Fruit fly (Drosophila melanogaster) whole organism, embryonic: ENCODE measurements around the gene CG10376.

Experiments
- Asciz ChIP-seq: fragments of 200-800 bp; sonication (Bioruptor generic); optimal IDR thresholded peaks from 2 replicates; lab custom pipeline; 2017; ENCODE audit warnings: missing biosample characterization, mild to moderate bottlenecking, missing genetic modification characterization, missing genetic modification reagents
- Awh ChIP-seq: fragments of 200-800 bp; sonication (Bioruptor generic); IDR thresholded peaks from 2 replicates; pipeline ENCODE4, ENCODE4 v1.3.6; 2022; ENCODE audit warnings: missing biosample characterization, missing genetic modification characterization
- CG12942 ChIP-seq: fragments of 200-800 bp; sonication (Bioruptor generic); optimal IDR thresholded peaks from 3 replicates; lab custom pipeline; 2016; ENCODE audit warnings: missing biosample characterization, missing genetic modification characterization
- CG13894 ChIP-seq: fragments of 200-800 bp; sonication (Bioruptor generic); optimal IDR thresholded peaks from 3 replicates; lab custom pipeline; 2018; ENCODE audit warnings: missing biosample characterization, mild to moderate bottlenecking, missing genetic modification characterization, moderate library complexity
- CG1603 ChIP-seq: fragments of 200-800 bp; sonication (Bioruptor generic); optimal IDR thresholded peaks from 2 replicates; lab custom pipeline; 2019; ENCODE audit warnings: missing biosample characterization, mild to moderate bottlenecking, missing genetic modification characterization, moderate library complexity
- CG2199 ChIP-seq: fragments of 200-800 bp; sonication (Bioruptor generic); IDR thresholded peaks from 3 replicates; pipeline ENCODE4 v1.3.6; 2022; ENCODE audit warnings: missing biosample characterization, missing genetic modification characterization
- CG30431 ChIP-seq: fragments of 200-800 bp; sonication (Bioruptor generic); optimal IDR thresholded peaks from 2 replicates; lab custom pipeline; 2017; ENCODE audit warnings: missing biosample characterization, missing genetic modification characterization
- CG3163 ChIP-seq: fragments of 200-800 bp; sonication (Bioruptor generic); optimal IDR thresholded peaks from 3 replicates; lab custom pipeline; 2016; ENCODE audit warnings: missing biosample characterization, missing genetic modification characterization
- CG34376 ChIP-seq: fragments of 200-800 bp; sonication (Bioruptor generic); optimal IDR thresholded peaks from 2 replicates; lab custom pipeline; 2018; ENCODE audit warnings: missing biosample characterization, mild to moderate bottlenecking, missing genetic modification characterization
- CG3726 ChIP-seq: fragments of 200-800 bp; sonication (Bioruptor generic); IDR thresholded peaks from 3 replicates; pipeline ENCODE4, ENCODE4 v1.3.6; 2022; ENCODE audit warnings: missing biosample characterization, missing genetic modification characterization
- CG4617 ChIP-seq: fragments of 200-800 bp; sonication (Bioruptor generic); optimal IDR thresholded peaks from 3 replicates; lab custom pipeline; 2016; ENCODE audit warnings: missing biosample characterization, missing genetic modification characterization, borderline replicate concordance
- CG5180 ChIP-seq: fragments of 200-800 bp; sonication (Bioruptor generic); optimal IDR thresholded peaks from 3 replicates; lab custom pipeline; 2017; ENCODE audit warnings: missing biosample characterization, missing genetic modification characterization, mild to moderate bottlenecking, moderate library complexity, missing genetic modification reagents
- CG6175 ChIP-seq: fragments of 200-800 bp; sonication (Bioruptor generic); IDR thresholded peaks from 3 replicates; pipeline ENCODE4 v1.3.6; 2022; ENCODE audit warnings: missing biosample characterization, missing genetic modification characterization
- CG9817 ChIP-seq: fragments of 200-800 bp; sonication (Bioruptor generic); optimal IDR thresholded peaks from 2 replicates; lab custom pipeline; 2018; ENCODE audit warnings: missing biosample characterization, mild to moderate bottlenecking, missing genetic modification characterization, moderate library complexity
- CTCF ChIP-seq: fragments of 200-800 bp; sonication (Bioruptor generic); optimal IDR thresholded peaks from 2 replicates; lab custom pipeline; 2017; ENCODE audit warnings: missing biosample characterization, mild to moderate bottlenecking, missing genetic modification characterization, moderate library complexity
- Camta ChIP-seq: fragments of 200-800 bp; sonication (Bioruptor generic); optimal IDR thresholded peaks from 2 replicates; lab custom pipeline; 2016; ENCODE audit warnings: missing biosample characterization, missing genetic modification characterization
- CoRest ChIP-seq: fragments of 200-800 bp; sonication (Bioruptor generic); optimal IDR thresholded peaks from 3 replicates; lab custom pipeline; 2018; ENCODE audit warnings: missing biosample characterization, mild to moderate bottlenecking, missing genetic modification characterization, moderate library complexity
- Deaf1 ChIP-seq: fragments of 200-800 bp; optimal IDR thresholded peaks from 3 replicates; lab custom pipeline; 2019; ENCODE audit warnings: missing biosample characterization, mild to moderate bottlenecking, missing genetic modification characterization, moderate library complexity
- Dip2 ChIP-seq: fragments of 200-800 bp; sonication (Bioruptor generic); IDR thresholded peaks from 2 replicates; pipeline ENCODE4 v1.3.6; 2022; ENCODE audit warnings: missing biosample characterization, missing genetic modification characterization
- H15 ChIP-seq: fragments of 200-800 bp; sonication (Bioruptor generic); IDR thresholded peaks from 3 replicates; pipeline ENCODE4 v1.3.6; 2022; ENCODE audit warnings: missing biosample characterization, missing genetic modification characterization
- Hr3 ChIP-seq: fragments of 200-800 bp; sonication (Bioruptor generic); optimal IDR thresholded peaks from 3 replicates; lab custom pipeline; 2016; ENCODE audit warnings: missing biosample characterization, missing genetic modification characterization
- MESR4 ChIP-seq: fragments of 200-800 bp; sonication (Bioruptor generic); optimal IDR thresholded peaks from 2 replicates; lab custom pipeline; 2018; ENCODE audit warnings: missing biosample characterization, mild to moderate bottlenecking, missing genetic modification characterization, moderate library complexity
- Med ChIP-seq: fragments of 200-800 bp; sonication (Bioruptor generic); peaks from one replicate; lab custom pipeline; 2016; ENCODE audit warnings: missing biosample characterization, missing genetic modification characterization, mild to moderate bottlenecking, inconsistent platforms, moderate library complexity
- Neu2 ChIP-seq: fragments of 200-800 bp; sonication (Bioruptor generic); optimal IDR thresholded peaks from 3 replicates; lab custom pipeline; 2016; ENCODE audit warnings: missing biosample characterization, missing genetic modification characterization, borderline replicate concordance
- Nf-YA ChIP-seq: fragments of 200-800 bp; sonication (Bioruptor generic); IDR thresholded peaks from 2 replicates; pipeline ENCODE4 v1.3.6; 2022; ENCODE audit warnings: missing biosample characterization, missing genetic modification characterization
- Oli ChIP-seq: fragments of 200-800 bp; sonication (Bioruptor generic); optimal IDR thresholded peaks from 2 replicates; lab custom pipeline; 2018; ENCODE audit warnings: missing biosample characterization, mild to moderate bottlenecking, missing genetic modification characterization, moderate library complexity
- Sry-δ ChIP-seq: fragments of 200-800 bp; sonication (Bioruptor generic); optimal IDR thresholded peaks from 2 replicates; lab custom pipeline; 2016; ENCODE audit warnings: missing biosample characterization, missing genetic modification characterization
- Xrp1 ChIP-seq: fragments of 200-800 bp; sonication (Bioruptor generic); IDR thresholded peaks from 2 replicates; pipeline ENCODE4 v1.3.6; 2022; ENCODE audit warnings: missing biosample characterization, missing genetic modification characterization
- bigmax ChIP-seq: fragments of 200-800 bp; sonication (Bioruptor generic); optimal IDR thresholded peaks from 2 replicates; lab custom pipeline; 2018; ENCODE audit warnings: missing biosample characterization, mild to moderate bottlenecking, missing genetic modification characterization
- cato ChIP-seq: fragments of 200-800 bp; sonication (Bioruptor generic); optimal IDR thresholded peaks from 2 replicates; lab custom pipeline; 2016; ENCODE audit warnings: missing biosample characterization, missing genetic modification characterization, borderline replicate concordance
- caup ChIP-seq: fragments of 200-800 bp; sonication (Bioruptor generic); optimal IDR thresholded peaks from 3 replicates; lab custom pipeline; 2017; ENCODE audit warnings: missing biosample characterization, mild to moderate bottlenecking, missing genetic modification characterization, moderate library complexity; ENCODE audit not compliant: severe bottlenecking
- cg ChIP-seq: fragments of 200-800 bp; sonication (Bioruptor generic); optimal IDR thresholded peaks from 3 replicates; lab custom pipeline; 2019; ENCODE audit warnings: missing biosample characterization, mild to moderate bottlenecking, missing genetic modification characterization, moderate library complexity
- chif ChIP-seq, 2 experiments: fragments of 200-800 bp; sonication (Bioruptor generic); optimal IDR thresholded peaks; 3 replicates each; lab custom pipeline; 2016; ENCODE audit warnings: missing biosample characterization in 2 of 2, missing genetic modification characterization in 2 of 2
- da ChIP-seq: fragments of 200-800 bp; sonication (Bioruptor generic); optimal IDR thresholded peaks from 2 replicates; lab custom pipeline; 2016; ENCODE audit warnings: missing biosample characterization, missing genetic modification characterization
- dpn ChIP-seq, 2 experiments: fragments of 200-800 bp; sonication (Bioruptor generic); optimal IDR thresholded peaks; 3 replicates each; lab custom pipeline; 2016; ENCODE audit warnings: missing biosample characterization in 2 of 2, missing genetic modification characterization in 2 of 2
- esg ChIP-seq: fragments of 200-800 bp; sonication (Bioruptor generic); conservative IDR thresholded peaks from 2 replicates; pipeline ENCODE4 v1.3.6; 2022; ENCODE audit warnings: missing biosample characterization, missing genetic modification characterization
- exex ChIP-seq: fragments of 200-800 bp; sonication (Bioruptor generic); optimal IDR thresholded peaks from 4 replicates; lab custom pipeline; 2018; ENCODE audit warnings: missing biosample characterization, mild to moderate bottlenecking, missing genetic modification characterization, moderate library complexity
- fd102C ChIP-seq: fragments of 200-800 bp; sonication (Bioruptor generic); optimal IDR thresholded peaks from 2 replicates; lab custom pipeline; 2018; ENCODE audit warnings: missing biosample characterization, mild to moderate bottlenecking, missing genetic modification characterization, moderate library complexity
- fru ChIP-seq: fragments of >200 bp; optimal IDR thresholded peaks from 2 replicates; lab custom pipeline; 2017
- gro ChIP-seq: fragments of 200-800 bp; sonication (Bioruptor generic); optimal IDR thresholded peaks from 2 replicates; lab custom pipeline; 2016; ENCODE audit warnings: missing biosample characterization, missing genetic modification characterization
- lab ChIP-seq: fragments of 200-800 bp; sonication (Bioruptor generic); optimal IDR thresholded peaks from 3 replicates; lab custom pipeline; 2017; ENCODE audit warnings: missing biosample characterization, missing genetic modification characterization, mild to moderate bottlenecking, moderate library complexity, missing genetic modification reagents
- lbe ChIP-seq: fragments of 200-800 bp; sonication (Bioruptor generic); optimal IDR thresholded peaks from 2 replicates; lab custom pipeline; 2016; ENCODE audit warnings: missing biosample characterization, mild to moderate bottlenecking, missing genetic modification characterization
- lilli ChIP-seq: fragments of 200-800 bp; sonication (Bioruptor generic); optimal IDR thresholded peaks from 3 replicates; lab custom pipeline; 2016; ENCODE audit warnings: missing biosample characterization, missing genetic modification characterization
- pho ChIP-seq: fragments of 200-800 bp; sonication (Bioruptor generic); optimal IDR thresholded peaks from 2 replicates; lab custom pipeline; 2016; ENCODE audit warnings: missing biosample characterization, missing genetic modification characterization
- tap ChIP-seq: fragments of 200-800 bp; optimal IDR thresholded peaks from 3 replicates; lab custom pipeline; 2019; ENCODE audit warnings: missing biosample characterization, mild to moderate bottlenecking, missing genetic modification characterization, moderate library complexity
- tin ChIP-seq: fragments of 200-800 bp; sonication (Bioruptor generic); optimal IDR thresholded peaks from 3 replicates; lab custom pipeline; 2016; ENCODE audit warnings: missing biosample characterization, missing genetic modification characterization
- wdn ChIP-seq: fragments of 200-800 bp; sonication (Bioruptor generic); IDR thresholded peaks from 2 replicates; pipeline ENCODE4 v1.3.6; 2022; ENCODE audit warnings: missing biosample characterization, missing genetic modification characterization
- wek ChIP-seq: fragments of 200-800 bp; sonication (Bioruptor generic); optimal IDR thresholded peaks from 3 replicates; lab custom pipeline; 2018; ENCODE audit warnings: missing biosample characterization, mild to moderate bottlenecking, missing genetic modification characterization, moderate library complexity
- z ChIP-seq: fragments of 200-800 bp; sonication (Bioruptor generic); IDR thresholded peaks from 3 replicates; pipeline ENCODE4 v1.3.6; 2022; ENCODE audit warnings: missing biosample characterization, missing genetic modification characterization
- zen2 ChIP-seq: fragments of 200-800 bp; sonication (Bioruptor generic); IDR thresholded peaks from 3 replicates; pipeline ENCODE4 v1.3.6; 2022; ENCODE audit warnings: missing biosample characterization, missing genetic modification characterization; ENCODE audit not compliant: partially characterized antibody

The CG10376 gene

dm6 chr2L:18735553-18736167 is 32.8 kb upstream of the CG10376 start (continued):
- TF ChIP-seq CG9817 (tag; lab: Kevin White, UChicago) (no peak), caup (GFP tag; lab: Kevin White, UChicago) (no peak), chif (GFP tag; optimal IDR thresholded peaks at IDR 0.05; lab: Kevin White, UChicago) (no peak), z (GFP tag; lab: Robert Waterston, UW) (peak; percentile 34; the same call in 1 of the 3 replicates), gro (no peak), cg (GFP tag; lab: Kevin White, UChicago) (peak; percentile 80), dpn (GFP tag; optimal IDR thresholded peaks at IDR 0.05; lab: Kevin White, UChicago) (no peak), Camta (GFP tag; lab: Kevin White, UChicago) (no peak), CG4617 (no peak), H15 (GFP tag; lab: Robert Waterston, UW) (0 out of 3 replicates have a peak, but pooled peaks have one; percentile 8), fd102C (no peak), da (GFP tag; lab: Kevin White, UChicago) (no peak), Med (GFP tag; lab: Kevin White, UChicago) (peak; percentile 33), CG13894 (tag; lab: Kevin White, UChicago) (peak; percentile 91), CTCF (GFP tag; lab: Kevin White, UChicago) (no peak), cato (no peak), Awh (0 out of 2 replicates have a peak, but pooled peaks have one; percentile 22), Nf-YA (peak; percentile 58), Sry-δ (GFP tag; lab: Kevin White, UChicago) (no peak), Hr3 (GFP tag; lab: Kevin White, UChicago) (no peak), CG34376 (GFP tag; lab: Kevin White, UChicago) (no peak), CG12942 (no peak), MESR4 (no peak), lab (GFP tag; lab: Kevin White, UChicago) (no peak), CG6175 (GFP tag; lab: Robert Waterston, UW) (peak; percentile 69; the same call in 1 of the 3 replicates), Asciz (no peak), wek (GFP tag; lab: Kevin White, UChicago) (no peak), CG5180 (GFP tag; lab: Kevin White, UChicago) (no peak), Dip2 (GFP tag; lab: Robert Waterston, UW) (no peak), zen2 (0 out of 3 replicates have a peak, but pooled peaks have one; percentile 9), lbe (GFP tag; lab: Kevin White, UChicago) (no peak), CG30431 (no peak), pho (GFP tag; lab: Kevin White, UChicago) (no peak), CG1603 (no peak), esg (GFP tag; lab: Robert Waterston, UW) (no peak), lilli (no peak), Oli (no peak), tap (tag; lab: Kevin White, UChicago) (no peak), CG3163 (no peak), exex (tag; lab: Kevin White, UChicago) (no peak), Xrp1 (no peak), Neu2 (GFP tag; lab: Kevin White, UChicago) (no peak), tin (GFP tag; lab: Kevin White, UChicago) (no peak), Deaf1 (tag; lab: Kevin White, UChicago) (peak; percentile 94), CoRest (no peak), wdn (GFP tag; lab: Robert Waterston, UW) (no peak), CG2199 (GFP tag; lab: Robert Waterston, UW) (peak; percentile 86), fru (lab: Kevin White, UChicago) (no peak), bigmax (no peak), CG3726 (GFP tag; lab: Robert Waterston, UW) (no peak)
